Fruit fly (Drosophila melanogaster) whole organism, embryonic: ENCODE measurements around the gene CG4968.

Experiments used
- Abd-B ChIP-seq: fragments of 200-800 bp; sonication (Bioruptor generic); optimal IDR thresholded peaks from 2 replicates; lab custom pipeline; 2018; ENCODE audit warnings: missing biosample characterization, mild to moderate bottlenecking, missing genetic modification characterization, moderate library complexity
- Adf1 ChIP-seq: fragments of 200-800 bp; sonication (Bioruptor generic); IDR thresholded peaks from 2 replicates; pipeline ENCODE4 v1.3.6; 2022; ENCODE audit warnings: missing biosample characterization, missing genetic modification characterization
- Atf-2 ChIP-seq: fragments of 200-800 bp; sonication (Bioruptor generic); optimal IDR thresholded peaks from 2 replicates; lab custom pipeline; 2016; ENCODE audit warnings: missing biosample characterization, missing genetic modification characterization
- CG12942 ChIP-seq: fragments of 200-800 bp; sonication (Bioruptor generic); optimal IDR thresholded peaks from 3 replicates; lab custom pipeline; 2016; ENCODE audit warnings: missing biosample characterization, missing genetic modification characterization
- CG14710 ChIP-seq: fragments of 200-800 bp; sonication (Bioruptor generic); optimal IDR thresholded peaks from 3 replicates; lab custom pipeline; 2019; ENCODE audit warnings: missing biosample characterization, mild to moderate bottlenecking, missing genetic modification characterization, moderate library complexity
- CG17359 ChIP-seq: fragments of 200-800 bp; sonication (Bioruptor generic); optimal IDR thresholded peaks from 3 replicates; lab custom pipeline; 2018; ENCODE audit warnings: missing biosample characterization, mild to moderate bottlenecking, missing genetic modification characterization, moderate library complexity
- CG17568 ChIP-seq: fragments of 200-800 bp; sonication (Bioruptor generic); optimal IDR thresholded peaks from 2 replicates; lab custom pipeline; 2018; ENCODE audit warnings: missing biosample characterization, mild to moderate bottlenecking, missing genetic modification characterization, moderate library complexity
- CG1832 ChIP-seq: fragments of 200-800 bp; sonication (Bioruptor generic); optimal IDR thresholded peaks from 2 replicates; lab custom pipeline; 2017; ENCODE audit warnings: missing biosample characterization, mild to moderate bottlenecking, missing genetic modification characterization, inconsistent platforms
- CG32532 ChIP-seq: fragments of 200-800 bp; sonication (Bioruptor generic); IDR thresholded peaks from 2 replicates; pipeline ENCODE4 v1.3.6; 2022; ENCODE audit warnings: missing biosample characterization, missing genetic modification characterization
- CG3407 ChIP-seq: fragments of 200-800 bp; sonication (Bioruptor generic); optimal IDR thresholded peaks from 2 replicates; lab custom pipeline; 2018; ENCODE audit warnings: missing biosample characterization, mild to moderate bottlenecking, missing genetic modification characterization
- CG43689 ChIP-seq: fragments of 200-800 bp; sonication (Bioruptor generic); IDR thresholded peaks from 2 replicates; pipeline ENCODE4 v1.3.6; 2022; ENCODE audit warnings: missing biosample characterization, missing genetic modification characterization
- CG4404 ChIP-seq: fragments of 200-800 bp; sonication (Bioruptor generic); IDR thresholded peaks from 2 replicates; pipeline ENCODE4 v1.3.6; 2022; ENCODE audit warnings: missing biosample characterization, missing genetic modification characterization
- CG4730 ChIP-seq: fragments of 200-800 bp; sonication (Bioruptor generic); IDR thresholded peaks from 2 replicates; pipeline ENCODE4 v1.3.6; 2022; ENCODE audit warnings: missing biosample characterization, missing genetic modification characterization
- CG4820 ChIP-seq: fragments of 200-800 bp; sonication (Bioruptor generic); optimal IDR thresholded peaks from 3 replicates; lab custom pipeline; 2016; ENCODE audit warnings: missing biosample characterization, missing genetic modification characterization
- CG4854 ChIP-seq: fragments of 200-800 bp; sonication (Bioruptor generic); optimal IDR thresholded peaks from 2 replicates; lab custom pipeline; 2016; ENCODE audit warnings: missing biosample characterization, missing genetic modification characterization, inconsistent platforms
- CG5245 ChIP-seq: fragments of 200-800 bp; sonication (Bioruptor generic); optimal IDR thresholded peaks from 3 replicates; lab custom pipeline; 2016; ENCODE audit warnings: missing biosample characterization, missing genetic modification characterization
- CG6272 ChIP-seq: fragments of 200-800 bp; sonication (Bioruptor generic); IDR thresholded peaks from 2 replicates; pipeline ENCODE4 v1.3.6; 2022; ENCODE audit warnings: missing biosample characterization, missing genetic modification characterization
- CG8765 ChIP-seq: fragments of 200-800 bp; sonication (Bioruptor generic); IDR thresholded peaks from 2 replicates; pipeline ENCODE4 v1.3.6; 2022; ENCODE audit warnings: missing biosample characterization, missing genetic modification characterization
- CG9215 ChIP-seq: fragments of 200-800 bp; sonication (Bioruptor generic); IDR thresholded peaks from 2 replicates; pipeline ENCODE4 v1.3.6; 2022; ENCODE audit warnings: missing biosample characterization, missing genetic modification characterization
- Chrac-16 ChIP-seq: fragments of 200-800 bp; sonication (Bioruptor generic); optimal IDR thresholded peaks from 3 replicates; lab custom pipeline; 2016; ENCODE audit warnings: missing biosample characterization, missing genetic modification characterization
- Elba2 ChIP-seq: fragments of 200-800 bp; sonication (Bioruptor generic); optimal IDR thresholded peaks from 3 replicates; lab custom pipeline; 2016; ENCODE audit warnings: missing biosample characterization, missing genetic modification characterization
- Ets65A ChIP-seq: fragments of 200-800 bp; sonication (Bioruptor generic); peaks from one replicate; lab custom pipeline; 2016; ENCODE audit warnings: missing biosample characterization, missing genetic modification characterization
- Hr3 ChIP-seq: fragments of 200-800 bp; sonication (Bioruptor generic); optimal IDR thresholded peaks from 3 replicates; lab custom pipeline; 2016; ENCODE audit warnings: missing biosample characterization, missing genetic modification characterization
- Mrtf ChIP-seq: fragments of 200-800 bp; sonication (Bioruptor generic); IDR thresholded peaks from 3 replicates; pipeline ENCODE4 v1.3.6; 2022; ENCODE audit warnings: missing biosample characterization, missing genetic modification characterization
- Nf-YC ChIP-seq: fragments of 200-800 bp; optimal IDR thresholded peaks from 3 replicates; lab custom pipeline; 2019; ENCODE audit warnings: missing biosample characterization, mild to moderate bottlenecking, missing genetic modification characterization, moderate library complexity
- Optix ChIP-seq: fragments of 200-800 bp; sonication (Bioruptor generic); IDR thresholded peaks from 3 replicates; pipeline ENCODE4 v1.3.6; 2022; ENCODE audit warnings: missing biosample characterization, missing genetic modification characterization
- Rfx ChIP-seq: fragments of 200-800 bp; sonication (Bioruptor generic); IDR thresholded peaks from 2 replicates; pipeline ENCODE4 v1.3.6; 2022; ENCODE audit warnings: missing biosample characterization, missing genetic modification characterization
- Sox102F ChIP-seq: fragments of 200-800 bp; sonication (Bioruptor generic); optimal IDR thresholded peaks from 2 replicates; lab custom pipeline; 2018; ENCODE audit warnings: missing biosample characterization, mild to moderate bottlenecking, missing genetic modification characterization, moderate library complexity
- Sry-δ ChIP-seq: fragments of 200-800 bp; sonication (Bioruptor generic); optimal IDR thresholded peaks from 2 replicates; lab custom pipeline; 2016; ENCODE audit warnings: missing biosample characterization, missing genetic modification characterization
- Tbp ChIP-seq: fragments of >200 bp; optimal IDR thresholded peaks from 2 replicates; lab custom pipeline; 2018; ENCODE audit warnings: missing biosample characterization, missing genetic modification characterization
- bowl ChIP-seq: fragments of 200-800 bp; sonication (Bioruptor generic); IDR thresholded peaks from 2 replicates; pipeline ENCODE4 v1.3.6; 2022; ENCODE audit warnings: missing biosample characterization, missing genetic modification characterization
- crp ChIP-seq, 2 experiments: fragments of 200-800 bp; sonication (Bioruptor generic); optimal IDR thresholded peaks; 2 replicates in 1 of 2; 3 replicates in 1 of 2; lab custom pipeline; 2017; ENCODE audit warnings: missing biosample characterization in 2 of 2, missing genetic modification characterization in 2 of 2, mild to moderate bottlenecking in 1 of 2, moderate library complexity in 1 of 2
- eve ChIP-seq, 2 experiments: fragments of >200 bp; optimal IDR thresholded peaks; 2 replicates each; lab custom pipeline; 2017; ENCODE audit warnings: missing biosample characterization in 2 of 2, missing genetic modification characterization in 2 of 2
- exex ChIP-seq: fragments of 200-800 bp; sonication (Bioruptor generic); optimal IDR thresholded peaks from 4 replicates; lab custom pipeline; 2018; ENCODE audit warnings: missing biosample characterization, mild to moderate bottlenecking, missing genetic modification characterization, moderate library complexity
- fd3F ChIP-seq: fragments of 200-800 bp; sonication (Bioruptor generic); optimal IDR thresholded peaks from 2 replicates; lab custom pipeline; 2018; ENCODE audit warnings: missing biosample characterization, mild to moderate bottlenecking, missing genetic modification characterization, moderate library complexity
- fu2 ChIP-seq: fragments of 200-800 bp; sonication (Bioruptor generic); optimal IDR thresholded peaks from 2 replicates; lab custom pipeline; 2016; ENCODE audit warnings: missing biosample characterization, missing genetic modification characterization
- gcm2 ChIP-seq: fragments of 200-800 bp; sonication (Bioruptor generic); optimal IDR thresholded peaks from 2 replicates; lab custom pipeline; 2016; ENCODE audit warnings: missing biosample characterization, missing genetic modification characterization
- ham ChIP-seq: fragments of 200-800 bp; sonication (Bioruptor generic); IDR thresholded peaks from 2 replicates; pipeline ENCODE4 v1.3.6; 2022; ENCODE audit warnings: missing biosample characterization, missing genetic modification characterization
- hb ChIP-seq: fragments of 200-800 bp; sonication (Bioruptor generic); IDR thresholded peaks from 3 replicates; pipeline ENCODE4 v1.3.6; 2022; ENCODE audit warnings: missing biosample characterization, missing genetic modification characterization; ENCODE audit not compliant: partially characterized antibody
- kni ChIP-seq: fragments of 200-800 bp; sonication (Bioruptor generic); optimal IDR thresholded peaks from 3 replicates; lab custom pipeline; 2017; ENCODE audit warnings: mild to moderate bottlenecking, missing biosample characterization, missing genetic modification reagents, missing genetic modification characterization
- lilli ChIP-seq: fragments of 200-800 bp; sonication (Bioruptor generic); optimal IDR thresholded peaks from 3 replicates; lab custom pipeline; 2016; ENCODE audit warnings: missing biosample characterization, missing genetic modification characterization
- nau ChIP-seq: fragments of 200-800 bp; sonication (Bioruptor generic); optimal IDR thresholded peaks from 3 replicates; lab custom pipeline; 2017; ENCODE audit warnings: missing biosample characterization, mild to moderate bottlenecking, missing genetic modification characterization, missing genetic modification reagents
- onecut ChIP-seq: fragments of 200-800 bp; sonication (Bioruptor generic); IDR thresholded peaks from 2 replicates; pipeline ENCODE4 v1.3.6; 2022; ENCODE audit warnings: missing biosample characterization, missing genetic modification characterization
- otp ChIP-seq: fragments of 200-800 bp; sonication (Bioruptor generic); IDR thresholded peaks from 3 replicates; pipeline ENCODE4, ENCODE4 v1.3.6; 2022; ENCODE audit warnings: missing biosample characterization, missing genetic modification characterization
- pan ChIP-seq, 4 experiments: fragments of >200 bp in 3 of 4; fragments of 200-800 bp in 1 of 4; sonication (Bioruptor generic) in 1 of 4; optimal IDR thresholded peaks in 3 of 4; IDR thresholded peaks in 1 of 4; 2 replicates each; pipeline versions ENCODE4 v1.3.6 to Lab custom; 2017 to 2022; ENCODE audit warnings: missing biosample characterization in 2 of 4, missing genetic modification characterization in 2 of 4, mixed read lengths in 1 of 4
- pfk ChIP-seq: fragments of 200-800 bp; sonication (Bioruptor generic); optimal IDR thresholded peaks from 2 replicates; lab custom pipeline; 2018; ENCODE audit warnings: missing biosample characterization, mild to moderate bottlenecking, missing genetic modification characterization, moderate library complexity
- pros ChIP-seq: fragments of 200-800 bp; sonication (Bioruptor generic); optimal IDR thresholded peaks from 3 replicates; lab custom pipeline; 2019; ENCODE audit warnings: missing biosample characterization, mild to moderate bottlenecking, missing genetic modification characterization, moderate library complexity
- scrt ChIP-seq: fragments of 200-800 bp; sonication (Bioruptor generic); optimal IDR thresholded peaks from 2 replicates; lab custom pipeline; 2018; ENCODE audit warnings: missing biosample characterization, mild to moderate bottlenecking, missing genetic modification characterization, moderate library complexity
- sob ChIP-seq: fragments of 200-800 bp; sonication (Bioruptor generic); IDR thresholded peaks from 2 replicates; pipeline ENCODE4 v1.3.6; 2022; ENCODE audit warnings: missing biosample characterization, missing genetic modification characterization
- tup ChIP-seq: fragments of 200-800 bp; sonication (Bioruptor generic); optimal IDR thresholded peaks from 2 replicates; lab custom pipeline; 2016; ENCODE audit warnings: missing biosample characterization, mild to moderate bottlenecking, missing genetic modification characterization, moderate library complexity
- unpg ChIP-seq: fragments of 200-800 bp; sonication (Bioruptor generic); optimal IDR thresholded peaks from 3 replicates; lab custom pipeline; 2018; ENCODE audit warnings: missing biosample characterization, mild to moderate bottlenecking, missing genetic modification characterization, moderate library complexity
- zf30C ChIP-seq: fragments of 200-800 bp; sonication (Bioruptor generic); optimal IDR thresholded peaks from 3 replicates; lab custom pipeline; 2018; ENCODE audit warnings: missing biosample characterization, mild to moderate bottlenecking, missing genetic modification characterization

CG4968 gene

DNA sequence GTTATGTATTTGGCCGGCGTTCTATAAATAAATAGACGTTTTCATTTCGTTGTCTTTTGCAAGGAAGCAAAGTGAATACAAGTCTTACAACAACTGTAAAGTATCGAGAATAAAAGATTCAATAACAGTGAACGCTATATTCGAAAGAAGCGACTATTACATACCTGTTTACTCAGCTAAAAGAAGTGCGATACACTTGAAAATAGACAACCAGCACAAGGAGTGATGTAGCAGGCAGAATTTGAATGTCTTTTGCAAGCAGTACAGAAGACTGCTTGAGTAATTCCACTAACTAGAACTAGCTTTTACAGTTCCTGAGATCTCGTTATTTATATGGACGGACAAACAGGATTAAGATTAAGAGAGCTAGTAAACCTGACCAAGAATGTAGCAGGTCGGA is 8.4 kb upstream of the CG4968 start (continued):
- no peak for TF ChIP-seq CG9215 (GFP tag; lab: Robert Waterston, UW)
- no peak for TF ChIP-seq otp (GFP tag; lab: Robert Waterston, UW)
- no peak for TF ChIP-seq kni (GFP tag; lab: Kevin White, UChicago)
- TF ChIP-seq sob (GFP tag; lab: Robert Waterston, UW), result no peak
- no peak for TF ChIP-seq fd3F (GFP tag; lab: Kevin White, UChicago)
- no peak for TF ChIP-seq onecut
- no peak for TF ChIP-seq Optix (GFP tag; lab: Robert Waterston, UW)
- TF ChIP-seq Mrtf, result no peak
- no peak for TF ChIP-seq bowl (GFP tag; lab: Robert Waterston, UW)
- TF ChIP-seq Rfx (GFP tag; lab: Robert Waterston, UW), result no peak
- no peak for TF ChIP-seq Tbp (GFP tag; lab: Kevin White, UChicago)
- TF ChIP-seq CG4730 (GFP tag; lab: Robert Waterston, UW), result no peak
- no peak for TF ChIP-seq lilli (GFP tag; lab: Kevin White, UChicago)
- no peak for TF ChIP-seq CG6272 (GFP tag; lab: Robert Waterston, UW)
- no peak for TF ChIP-seq Elba2
- TF ChIP-seq Abd-B, result no peak
- no peak for TF ChIP-seq fu2 (GFP tag; lab: Kevin White, UChicago)
- TF ChIP-seq CG32532 (GFP tag; lab: Robert Waterston, UW), result no peak
- no peak for TF ChIP-seq ham
- TF ChIP-seq Ets65A (GFP tag; lab: Kevin White, UChicago), result no peak
- TF ChIP-seq gcm2 (GFP tag; lab: Kevin White, UChicago), result no peak
- TF ChIP-seq nau (GFP tag; lab: Kevin White, UChicago), result no peak
- no peak for TF ChIP-seq CG12942 (GFP tag; lab: Kevin White, UChicago)
- TF ChIP-seq CG4404 (GFP tag; lab: Robert Waterston, UW), result no peak
- TF ChIP-seq pros (GFP tag; lab: Kevin White, UChicago), result no peak
- TF ChIP-seq Sry-δ (GFP tag; lab: Kevin White, UChicago), result peak; percentile 24
- TF ChIP-seq CG4820 (GFP tag; lab: Kevin White, UChicago), result peak; percentile 5
- TF ChIP-seq CG1832 (GFP tag; lab: Kevin White, UChicago), result no peak
- TF ChIP-seq pfk (GFP tag; lab: Kevin White, UChicago), result no peak
- peak; percentile 22 for TF ChIP-seq CG14710 (tag; lab: Kevin White, UChicago)
- no peak for TF ChIP-seq CG5245 (GFP tag; lab: Kevin White, UChicago)
- TF ChIP-seq crp (GFP tag; optimal IDR thresholded peaks at IDR 0.05; lab: Kevin White, UChicago), result no peak
- TF ChIP-seq eve (GFP tag; optimal IDR thresholded peaks at IDR 0.05; lab: Kevin White, UChicago), result no peak
- TF ChIP-seq CG8765 (GFP tag; lab: Robert Waterston, UW), result no peak
- TF ChIP-seq unpg (GFP tag; lab: Kevin White, UChicago), result no peak
- TF ChIP-seq Chrac-16 (GFP tag; lab: Kevin White, UChicago), result no peak
- TF ChIP-seq scrt, result no peak
- TF ChIP-seq Sox102F (GFP tag; lab: Kevin White, UChicago), result no peak
- TF ChIP-seq tup, result no peak
- TF ChIP-seq CG43689 (GFP tag; lab: Robert Waterston, UW), result no peak
- no peak for TF ChIP-seq CG17359 (tag; lab: Kevin White, UChicago)
- TF ChIP-seq zf30C (GFP tag; lab: Kevin White, UChicago), result no peak
- TF ChIP-seq CG3407 (GFP tag; lab: Kevin White, UChicago), result no peak
- no peak for TF ChIP-seq Hr3 (GFP tag; lab: Kevin White, UChicago)
- TF ChIP-seq CG17568 (GFP tag; lab: Kevin White, UChicago), result no peak
- peak; percentile 71 for TF ChIP-seq Nf-YC (tag; lab: Kevin White, UChicago)
- no peak for TF ChIP-seq CG4854
- TF ChIP-seq Atf-2 (GFP tag; lab: Kevin White, UChicago), result no peak
- TF ChIP-seq pan (optimal IDR thresholded peaks at IDR 0.05; lab: Kevin White, UChicago), result no peak
- no peak for TF ChIP-seq pan (GFP tag; optimal IDR thresholded peaks at IDR 0.05 in 1 of 2, IDR thresholded peaks at IDR 0.05 in 1 of 2)
- peak; percentile 88; the same call in 2 of the 3 replicates for TF ChIP-seq hb (GFP tag; lab: Robert Waterston, UW)
- TF ChIP-seq Adf1 (GFP tag; lab: Robert Waterston, UW), result no peak
- no peak for TF ChIP-seq exex (tag; lab: Kevin White, UChicago)
